Fruit fly (Drosophila melanogaster) whole organism, prepupa: Measurements from ENCODE around the gene CG33322.

Source experiments
- CG16779 ChIP-seq: fragments of 200-800 bp; sonication (Bioruptor generic); optimal IDR thresholded peaks from 3 replicates; lab custom pipeline; 2017; ENCODE audit warnings: missing biosample characterization, mild to moderate bottlenecking, missing genetic modification characterization
- Hr39 ChIP-seq: fragments of 200-800 bp; sonication (Bioruptor generic); optimal IDR thresholded peaks from 2 replicates; lab custom pipeline; 2016; ENCODE audit warnings: missing biosample characterization, missing genetic modification characterization
- Sox102F ChIP-seq: fragments of 200-800 bp; sonication (Bioruptor generic); optimal IDR thresholded peaks from 2 replicates; lab custom pipeline; 2016; ENCODE audit warnings: missing biosample characterization, mild to moderate bottlenecking, missing genetic modification characterization
- Sox15 ChIP-seq: fragments of 200-800 bp; sonication (Bioruptor generic); optimal IDR thresholded peaks from 3 replicates; lab custom pipeline; 2016; ENCODE audit warnings: missing biosample characterization, missing genetic modification characterization
- dsx ChIP-seq: fragments of 200-800 bp; optimal IDR thresholded peaks from 3 replicates; lab custom pipeline; 2019; ENCODE audit warnings: missing biosample characterization, mild to moderate bottlenecking, missing genetic modification characterization, moderate library complexity; ENCODE audit not compliant: poor library complexity, severe bottlenecking
- fd59A ChIP-seq: fragments of 200-800 bp; sonication (Bioruptor generic); optimal IDR thresholded peaks from 2 replicates; lab custom pipeline; 2017; ENCODE audit warnings: missing biosample characterization, mild to moderate bottlenecking, missing genetic modification characterization, missing genetic modification reagents
- salr ChIP-seq, 2 experiments: fragments of 200-800 bp; sonication (Bioruptor generic); optimal IDR thresholded peaks; 3 replicates each; lab custom pipeline; 2016 to 2018; ENCODE audit warnings: missing biosample characterization in 2 of 2, missing genetic modification characterization in 2 of 2, mild to moderate bottlenecking in 1 of 2
- topi ChIP-seq: fragments of 200-800 bp; sonication (Bioruptor generic); optimal IDR thresholded peaks from 3 replicates; lab custom pipeline; 2016; ENCODE audit warnings: missing biosample characterization, missing genetic modification characterization
- vri ChIP-seq: fragments of 200-800 bp; sonication (Bioruptor generic); optimal IDR thresholded peaks from 3 replicates; lab custom pipeline; 2016; ENCODE audit warnings: missing biosample characterization, mild to moderate bottlenecking, missing genetic modification characterization

DNA sequence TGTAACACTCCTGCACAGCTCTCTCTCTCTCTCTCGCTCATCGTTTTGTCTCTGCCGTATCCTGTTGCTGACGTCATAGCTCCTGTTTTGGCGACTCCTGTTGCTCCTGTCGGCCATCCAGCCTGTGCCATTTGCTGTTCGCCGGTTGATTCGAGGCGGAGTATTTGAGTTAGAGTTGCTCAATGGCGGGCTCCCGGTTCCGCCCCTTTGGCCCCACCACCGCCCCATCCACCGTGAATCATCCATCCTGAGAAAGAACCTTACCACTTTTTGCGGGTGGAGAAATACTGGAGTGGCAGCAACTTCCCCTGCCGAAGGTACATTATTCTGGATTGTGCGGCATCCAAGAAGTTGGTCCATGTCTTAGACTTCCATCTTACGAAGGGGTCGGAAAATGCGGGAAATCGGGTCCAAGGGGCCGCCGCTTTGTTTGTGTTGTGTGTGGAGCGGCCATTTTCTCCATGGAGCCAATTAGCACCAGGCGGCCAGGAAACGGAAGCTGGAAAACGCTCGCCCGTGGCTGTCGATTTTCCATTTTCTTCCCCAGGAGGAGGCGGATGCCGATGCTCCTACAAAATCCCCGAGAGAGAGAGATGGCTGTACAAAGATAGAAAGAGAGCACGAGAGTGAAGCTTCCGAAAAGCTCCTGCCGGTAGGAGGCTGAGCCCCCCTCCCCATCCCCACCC is 7.4 kb downstream of the CG33322 start:
- TF ChIP-seq Hr39 (GFP tag; lab: Kevin White, UChicago) (no peak), Sox15 (GFP tag; lab: Kevin White, UChicago) (no peak), vri (GFP tag; lab: Kevin White, UChicago) (no peak), dsx (GFP tag; lab: Kevin White, UChicago) (no peak), CG16779 (tag; lab: Kevin White, UChicago) (no peak), fd59A (no peak), salr (GFP tag; optimal IDR thresholded peaks at IDR 0.05; lab: Kevin White, UChicago) (no peak), topi (no peak), Sox102F (GFP tag; lab: Kevin White, UChicago) (no peak)
